Fruit fly (Drosophila melanogaster) whole organism, embryonic: Measurements from ENCODE around the gene CG14913.

Experiments used
- Adf1 ChIP-seq: fragments of 200-800 bp; sonication (Bioruptor generic); IDR thresholded peaks from 2 replicates; pipeline ENCODE4 v1.3.6; 2022; ENCODE audit warnings: missing biosample characterization, missing genetic modification characterization
- Antp ChIP-seq: fragments of 200-800 bp; sonication (Bioruptor generic); optimal IDR thresholded peaks from 3 replicates; lab custom pipeline; 2016; ENCODE audit warnings: missing biosample characterization, missing genetic modification characterization
- CG10267 ChIP-seq: fragments of 200-800 bp; sonication (Bioruptor generic); optimal IDR thresholded peaks from 2 replicates; lab custom pipeline; 2018; ENCODE audit warnings: missing biosample characterization, mild to moderate bottlenecking, missing genetic modification characterization, moderate library complexity
- CG10979 ChIP-seq: fragments of 200-800 bp; sonication (Bioruptor generic); optimal IDR thresholded peaks from 2 replicates; lab custom pipeline; 2018; ENCODE audit warnings: missing biosample characterization, mild to moderate bottlenecking, missing genetic modification characterization, moderate library complexity
- CG11696 ChIP-seq: fragments of 200-800 bp; sonication (Bioruptor generic); IDR thresholded peaks from 2 replicates; pipeline ENCODE4 v1.3.6; 2022; ENCODE audit warnings: missing biosample characterization, missing genetic modification characterization
- CG11723 ChIP-seq: fragments of 200-800 bp; sonication (Bioruptor generic); optimal IDR thresholded peaks from 2 replicates; lab custom pipeline; 2017; ENCODE audit warnings: missing biosample characterization, mild to moderate bottlenecking, missing genetic modification characterization
- CG12155 ChIP-seq: fragments of 200-800 bp; sonication (Bioruptor generic); optimal IDR thresholded peaks from 3 replicates; lab custom pipeline; 2016; ENCODE audit warnings: missing biosample characterization, missing genetic modification characterization
- CG14710 ChIP-seq: fragments of 200-800 bp; sonication (Bioruptor generic); optimal IDR thresholded peaks from 3 replicates; lab custom pipeline; 2019; ENCODE audit warnings: missing biosample characterization, mild to moderate bottlenecking, missing genetic modification characterization, moderate library complexity
- CG15696 ChIP-seq: fragments of 200-800 bp; sonication (Bioruptor generic); optimal IDR thresholded peaks from 2 replicates; lab custom pipeline; 2019; ENCODE audit warnings: missing biosample characterization, mild to moderate bottlenecking, missing genetic modification characterization, moderate library complexity
- CG17186 ChIP-seq: fragments of 200-800 bp; sonication (Bioruptor generic); optimal IDR thresholded peaks from 3 replicates; lab custom pipeline; 2017; ENCODE audit warnings: missing biosample characterization, missing genetic modification reagents, missing genetic modification characterization
- CG1832 ChIP-seq: fragments of 200-800 bp; sonication (Bioruptor generic); optimal IDR thresholded peaks from 2 replicates; lab custom pipeline; 2017; ENCODE audit warnings: missing biosample characterization, mild to moderate bottlenecking, missing genetic modification characterization, inconsistent platforms
- CG2678 ChIP-seq: fragments of 200-800 bp; sonication (Bioruptor generic); optimal IDR thresholded peaks from 3 replicates; lab custom pipeline; 2019; ENCODE audit warnings: missing biosample characterization, mild to moderate bottlenecking, missing genetic modification characterization, moderate library complexity
- CG3065 ChIP-seq: fragments of 200-800 bp; sonication (Bioruptor generic); optimal IDR thresholded peaks from 2 replicates; lab custom pipeline; 2016; ENCODE audit warnings: missing biosample characterization, missing genetic modification characterization
- CG31441 ChIP-seq: fragments of 200-800 bp; sonication (Bioruptor generic); IDR thresholded peaks from 2 replicates; pipeline ENCODE4 v1.3.6; 2022; ENCODE audit warnings: missing biosample characterization, missing genetic modification characterization
- CG3281 ChIP-seq: fragments of 200-800 bp; sonication (Bioruptor generic); optimal IDR thresholded peaks from 3 replicates; lab custom pipeline; 2017; ENCODE audit warnings: missing biosample characterization, mild to moderate bottlenecking, missing genetic modification characterization
- CG3995 ChIP-seq: fragments of 200-800 bp; sonication (Bioruptor generic); optimal IDR thresholded peaks from 3 replicates; lab custom pipeline; 2016; ENCODE audit warnings: missing biosample characterization, missing genetic modification characterization
- CG4282 ChIP-seq: fragments of 200-800 bp; sonication (Bioruptor generic); optimal IDR thresholded peaks from 2 replicates; lab custom pipeline; 2016; ENCODE audit warnings: missing biosample characterization, missing genetic modification characterization
- CG4730 ChIP-seq: fragments of 200-800 bp; sonication (Bioruptor generic); IDR thresholded peaks from 2 replicates; pipeline ENCODE4 v1.3.6; 2022; ENCODE audit warnings: missing biosample characterization, missing genetic modification characterization
- CG7745 ChIP-seq: fragments of 200-800 bp; sonication (Bioruptor generic); optimal IDR thresholded peaks from 2 replicates; lab custom pipeline; 2018; ENCODE audit warnings: missing biosample characterization, mild to moderate bottlenecking, missing genetic modification characterization, moderate library complexity
- CG8924 ChIP-seq: fragments of 200-800 bp; optimal IDR thresholded peaks from 3 replicates; lab custom pipeline; 2019; ENCODE audit warnings: missing biosample characterization, mild to moderate bottlenecking, missing genetic modification characterization, moderate library complexity
- CG9215 ChIP-seq: fragments of 200-800 bp; sonication (Bioruptor generic); IDR thresholded peaks from 2 replicates; pipeline ENCODE4 v1.3.6; 2022; ENCODE audit warnings: missing biosample characterization, missing genetic modification characterization
- Dek ChIP-seq: fragments of 200-800 bp; sonication (Bioruptor generic); optimal IDR thresholded peaks from 3 replicates; lab custom pipeline; 2019; ENCODE audit warnings: missing biosample characterization, mild to moderate bottlenecking, missing genetic modification characterization, moderate library complexity
- Dll ChIP-seq: fragments of 200-800 bp; sonication (Bioruptor generic); IDR thresholded peaks from 4 replicates; pipeline ENCODE4 v1.3.6; 2022; ENCODE audit warnings: missing biosample characterization, missing genetic modification characterization; ENCODE audit not compliant: partially characterized antibody
- Drgx ChIP-seq: fragments of 200-800 bp; sonication (Bioruptor generic); IDR thresholded peaks from 2 replicates; pipeline ENCODE4 v1.3.6; 2022; ENCODE audit warnings: missing biosample characterization, missing genetic modification characterization
- HLHmδ ChIP-seq: fragments of 200-800 bp; sonication (Bioruptor generic); optimal IDR thresholded peaks from 2 replicates; lab custom pipeline; 2018; ENCODE audit warnings: missing biosample characterization, mild to moderate bottlenecking, missing genetic modification characterization, moderate library complexity
- NC2β ChIP-seq: fragments of 200-800 bp; sonication (Bioruptor generic); optimal IDR thresholded peaks from 2 replicates; lab custom pipeline; 2016; ENCODE audit warnings: missing biosample characterization, missing genetic modification characterization
- NK7.1 ChIP-seq: fragments of 200-800 bp; sonication (Bioruptor generic); optimal IDR thresholded peaks from 3 replicates; lab custom pipeline; 2016; ENCODE audit warnings: missing biosample characterization, missing genetic modification characterization
- Nf-YB ChIP-seq: fragments of 200-800 bp; sonication (Bioruptor generic); optimal IDR thresholded peaks from 3 replicates; lab custom pipeline; 2019; ENCODE audit warnings: missing biosample characterization, mild to moderate bottlenecking, missing genetic modification characterization, moderate library complexity
- Rfx ChIP-seq: fragments of 200-800 bp; sonication (Bioruptor generic); IDR thresholded peaks from 2 replicates; pipeline ENCODE4 v1.3.6; 2022; ENCODE audit warnings: missing biosample characterization, missing genetic modification characterization
- Sox100B ChIP-seq: fragments of 200-800 bp; sonication (Bioruptor generic); optimal IDR thresholded peaks from 3 replicates; lab custom pipeline; 2018; ENCODE audit warnings: missing biosample characterization, mild to moderate bottlenecking, missing genetic modification characterization
- Tbp ChIP-seq: fragments of >200 bp; optimal IDR thresholded peaks from 2 replicates; lab custom pipeline; 2018; ENCODE audit warnings: missing biosample characterization, missing genetic modification characterization
- ac ChIP-seq: fragments of 200-800 bp; sonication (Bioruptor generic); optimal IDR thresholded peaks from 3 replicates; lab custom pipeline; 2017; ENCODE audit warnings: missing biosample characterization, mild to moderate bottlenecking, missing genetic modification characterization
- ara ChIP-seq: fragments of 200-800 bp; sonication (Bioruptor generic); IDR thresholded peaks from 2 replicates; pipeline ENCODE4 v1.3.6; 2022; ENCODE audit warnings: missing biosample characterization, missing genetic modification characterization
- ash1 ChIP-seq: fragments of 200-800 bp; sonication (Bioruptor generic); optimal IDR thresholded peaks from 2 replicates; lab custom pipeline; 2018; ENCODE audit warnings: missing biosample characterization, mild to moderate bottlenecking, missing genetic modification characterization
- bab2 ChIP-seq: fragments of 200-800 bp; sonication (Bioruptor generic); optimal IDR thresholded peaks from 2 replicates; lab custom pipeline; 2016; ENCODE audit warnings: missing biosample characterization, missing genetic modification characterization
- bigmax ChIP-seq: fragments of 200-800 bp; sonication (Bioruptor generic); optimal IDR thresholded peaks from 2 replicates; lab custom pipeline; 2018; ENCODE audit warnings: missing biosample characterization, mild to moderate bottlenecking, missing genetic modification characterization
- cad ChIP-seq: fragments of >200 bp; optimal IDR thresholded peaks from 2 replicates; lab custom pipeline; 2017; ENCODE audit warnings: missing biosample characterization, missing genetic modification characterization
- ci ChIP-seq: fragments of 200-800 bp; sonication (Bioruptor generic); IDR thresholded peaks from 3 replicates; pipeline ENCODE4 v1.3.6; 2022; ENCODE audit warnings: missing biosample characterization, missing genetic modification characterization
- eve ChIP-seq, 2 experiments: fragments of >200 bp; optimal IDR thresholded peaks; 2 replicates each; lab custom pipeline; 2017; ENCODE audit warnings: missing biosample characterization in 2 of 2, missing genetic modification characterization in 2 of 2
- ftz-f1 ChIP-seq: fragments of 200-800 bp; sonication (Bioruptor generic); optimal IDR thresholded peaks from 2 replicates; lab custom pipeline; 2016; ENCODE audit warnings: missing biosample characterization, missing genetic modification characterization
- ham ChIP-seq: fragments of 200-800 bp; sonication (Bioruptor generic); IDR thresholded peaks from 2 replicates; pipeline ENCODE4 v1.3.6; 2022; ENCODE audit warnings: missing biosample characterization, missing genetic modification characterization
- her ChIP-seq: fragments of 200-800 bp; sonication (Bioruptor generic); optimal IDR thresholded peaks from 2 replicates; lab custom pipeline; 2016; ENCODE audit warnings: missing biosample characterization, missing genetic modification characterization
- jigr1 ChIP-seq: fragments of 200-800 bp; sonication (Bioruptor generic); IDR thresholded peaks from 3 replicates; pipeline ENCODE4 v1.3.6; 2022; ENCODE audit warnings: missing biosample characterization, missing genetic modification characterization
- kay ChIP-seq: fragments of 200-800 bp; sonication (Bioruptor generic); optimal IDR thresholded peaks from 2 replicates; lab custom pipeline; 2016; ENCODE audit warnings: missing biosample characterization, missing genetic modification characterization
- maf-S ChIP-seq: fragments of 200-800 bp; sonication (Bioruptor generic); optimal IDR thresholded peaks from 2 replicates; lab custom pipeline; 2016; ENCODE audit warnings: missing biosample characterization, missing genetic modification characterization
- mam ChIP-seq: fragments of 200-800 bp; sonication (Bioruptor generic); optimal IDR thresholded peaks from 3 replicates; lab custom pipeline; 2016; ENCODE audit warnings: missing biosample characterization, missing genetic modification characterization
- oc ChIP-seq: fragments of 200-800 bp; sonication (Bioruptor generic); optimal IDR thresholded peaks from 2 replicates; lab custom pipeline; 2018; ENCODE audit warnings: missing biosample characterization, mild to moderate bottlenecking, missing genetic modification characterization, moderate library complexity
- phol ChIP-seq: fragments of 200-800 bp; sonication (Bioruptor generic); optimal IDR thresholded peaks from 3 replicates; lab custom pipeline; 2018; ENCODE audit warnings: missing biosample characterization, mild to moderate bottlenecking, missing genetic modification characterization, moderate library complexity
- pum ChIP-seq: fragments of 200-800 bp; sonication (Bioruptor generic); optimal IDR thresholded peaks from 2 replicates; lab custom pipeline; 2016; ENCODE audit warnings: missing biosample characterization, missing genetic modification characterization
- repo ChIP-seq: fragments of 200-800 bp; sonication (Bioruptor generic); optimal IDR thresholded peaks from 2 replicates; lab custom pipeline; 2016; ENCODE audit warnings: missing biosample characterization, missing genetic modification characterization
- stc ChIP-seq: fragments of 200-800 bp; sonication (Bioruptor generic); IDR thresholded peaks from 2 replicates; pipeline ENCODE4 v1.3.6; 2022; ENCODE audit warnings: missing biosample characterization, missing genetic modification characterization

Gene CG14913

DNA sequence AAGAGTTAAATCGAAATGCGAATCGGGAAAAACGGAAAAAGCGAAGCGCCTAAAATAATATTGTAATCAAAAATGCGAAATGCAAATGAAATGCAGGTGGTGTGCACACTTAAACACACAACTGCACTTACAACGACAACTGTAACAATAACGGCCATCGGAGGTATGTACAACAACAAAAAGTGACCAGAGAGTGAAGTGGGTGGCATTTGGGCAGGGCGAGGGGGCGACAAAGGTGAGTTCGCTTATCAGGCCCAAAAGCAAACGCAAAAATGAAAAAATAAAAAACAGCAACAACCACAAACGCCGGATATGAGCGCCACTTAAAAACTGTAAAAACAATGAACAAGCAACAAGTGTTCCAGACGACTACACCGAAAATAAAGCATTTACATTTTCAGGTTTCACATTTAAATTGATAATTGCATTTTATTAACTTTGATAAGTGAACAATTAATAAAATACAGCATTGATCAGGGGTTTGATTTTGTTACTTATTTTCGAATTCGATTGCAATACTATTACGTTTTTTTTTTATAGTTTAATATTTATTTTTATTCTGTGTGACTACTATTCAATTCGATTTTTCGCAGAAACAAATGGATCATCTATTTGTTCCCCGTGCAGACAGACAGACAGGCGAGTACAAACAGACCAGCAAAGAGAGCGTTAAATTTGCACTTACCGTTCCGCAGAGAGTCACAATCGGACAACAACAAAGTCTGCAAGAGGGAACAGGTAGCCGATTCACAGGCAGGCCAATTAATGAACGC is 48.5 kb downstream of the CG14913 start (continued):
- no peak for TF ChIP-seq jigr1
- peak; percentile 50 for TF ChIP-seq Dek
- TF ChIP-seq CG8924, result peak; percentile 27
- peak; percentile 68 for TF ChIP-seq Rfx (GFP tag; lab: Robert Waterston, UW)
- TF ChIP-seq phol (tag; lab: Kevin White, UChicago), result peak; percentile 9
- TF ChIP-seq eve (GFP tag; optimal IDR thresholded peaks at IDR 0.05; lab: Kevin White, UChicago), result no peak
- TF ChIP-seq CG1832, result no peak
- no peak for TF ChIP-seq ci
- no peak for TF ChIP-seq CG31441 (GFP tag; lab: Robert Waterston, UW)
- no peak for TF ChIP-seq CG7745 (tag; lab: Kevin White, UChicago)
- TF ChIP-seq Tbp (GFP tag; lab: Kevin White, UChicago), result no peak
- TF ChIP-seq CG10267, result peak; percentile 1
- TF ChIP-seq Antp (GFP tag; lab: Kevin White, UChicago), result no peak
- peak; percentile 12 for TF ChIP-seq CG12155
- no peak for TF ChIP-seq repo
- TF ChIP-seq Sox100B (GFP tag; lab: Kevin White, UChicago), result no peak
- TF ChIP-seq kay (GFP tag; lab: Kevin White, UChicago), result no peak
- TF ChIP-seq CG9215 (GFP tag; lab: Robert Waterston, UW), result peak; percentile 59
- TF ChIP-seq ac (GFP tag; lab: Kevin White, UChicago), result no peak
- no peak for TF ChIP-seq ham
- TF ChIP-seq CG4282, result no peak
- TF ChIP-seq CG3065 (GFP tag; lab: Kevin White, UChicago), result no peak
- no peak for TF ChIP-seq cad (GFP tag; lab: Kevin White, UChicago)
- no peak for TF ChIP-seq CG17186 (GFP tag; lab: Kevin White, UChicago)
- peak; percentile 61 for TF ChIP-seq CG3281 (GFP tag; lab: Kevin White, UChicago)
- TF ChIP-seq ash1 (GFP tag; lab: Kevin White, UChicago), result no peak
- no peak for TF ChIP-seq Adf1 (GFP tag; lab: Robert Waterston, UW)
- TF ChIP-seq CG10979, result no peak
- no peak for TF ChIP-seq stc (GFP tag; lab: Robert Waterston, UW)
- no peak for TF ChIP-seq her (GFP tag; lab: Kevin White, UChicago)
- no peak for TF ChIP-seq oc (tag; lab: Kevin White, UChicago)
- TF ChIP-seq NK7.1 (GFP tag; lab: Kevin White, UChicago), result no peak
- TF ChIP-seq bab2 (GFP tag; lab: Kevin White, UChicago), result no peak
- TF ChIP-seq NC2β (GFP tag; lab: Kevin White, UChicago), result no peak
- TF ChIP-seq bigmax (GFP tag; lab: Kevin White, UChicago), result no peak
- TF ChIP-seq maf-S, result no peak
- no peak for TF ChIP-seq ara (GFP tag; lab: Robert Waterston, UW)
- TF ChIP-seq CG14710 (tag; lab: Kevin White, UChicago), result no peak
- TF ChIP-seq CG15696, result no peak
- TF ChIP-seq CG11723, result no peak
- TF ChIP-seq mam (GFP tag; lab: Kevin White, UChicago), result peak; percentile 8
- TF ChIP-seq CG2678 (tag; lab: Kevin White, UChicago), result peak; percentile 69
- no peak for TF ChIP-seq Dll
- TF ChIP-seq Nf-YB (GFP tag; lab: Kevin White, UChicago), result no peak
- peak; percentile 74; the same call in 1 of the 2 replicates for TF ChIP-seq Drgx (GFP tag; lab: Robert Waterston, UW)
- no peak for TF ChIP-seq HLHmδ (GFP tag; lab: Kevin White, UChicago)
- no peak for TF ChIP-seq CG4730 (GFP tag; lab: Robert Waterston, UW)
- TF ChIP-seq CG3995 (GFP tag; lab: Kevin White, UChicago), result peak; percentile 2
- no peak for TF ChIP-seq ftz-f1 (GFP tag; lab: Kevin White, UChicago)
- no peak for TF ChIP-seq pum (GFP tag; lab: Kevin White, UChicago)
- no peak for TF ChIP-seq CG11696 (GFP tag; lab: Robert Waterston, UW)
